Worm (Caenorhabditis elegans): Measurements from ENCODE around the gene F53C3.3.

Gene F53C3.3

ce11 chrII:3935990-3936389 lies 33.3 kb downstream of the F53C3.3 start (continued):
- peak; percentile 82 for TF ChIP-seq efl-1 (GFP tag; optimal IDR thresholded peaks at IDR 0.05)
- TF ChIP-seq sdz-38 (tag; optimal IDR thresholded peaks at IDR 0.05): no peak
- no peak for TF ChIP-seq sptf-2 (GFP tag; optimal IDR thresholded peaks at IDR 0.05)
- no peak for TF ChIP-seq ztf-22 (GFP tag; optimal IDR thresholded peaks at IDR 0.05)
- TF ChIP-seq mel-28 (tag; optimal IDR thresholded peaks at IDR 0.05; ENCODE audit: borderline replicate concordance): no peak
- TF ChIP-seq hmg-1.2 (GFP tag; IDR thresholded peaks at IDR 0.05): no peak
- TF ChIP-seq lsl-1 (GFP tag; optimal IDR thresholded peaks at IDR 0.05): peak; percentile 46
- TF ChIP-seq ceh-100 (GFP tag; IDR thresholded peaks at IDR 0.05): no peak
- no peak for TF ChIP-seq B0019.2 (GFP tag; conservative IDR thresholded peaks at IDR 0.05)
- TF ChIP-seq hsf-1 (GFP tag; IDR thresholded peaks at IDR 0.05): peak; percentile 69; the same call in 1 of the 2 replicates
- no peak for TF ChIP-seq mxl-1 (tag; optimal IDR thresholded peaks at IDR 0.05)
- TF ChIP-seq lin-35 (GFP tag; optimal IDR thresholded peaks at IDR 0.05): no peak
- no peak for TF ChIP-seq gei-17 (GFP tag; optimal IDR thresholded peaks at IDR 0.05)

- TF ChIP-seq efl-1 (GFP tag; optimal IDR thresholded peaks at IDR 0.05) (no peak), ceh-40 (GFP tag; IDR thresholded peaks at IDR 0.05) (no peak), snpc-1.1 (tag; optimal IDR thresholded peaks at IDR 0.05; ENCODE audit: insufficient read depth) (no peak), dpl-1 (GFP tag; optimal IDR thresholded peaks at IDR 0.05) (no peak), F57C9.4 (tag; optimal IDR thresholded peaks at IDR 0.05) (no peak), sptf-2 (GFP tag; optimal IDR thresholded peaks at IDR 0.05) (no peak), Y56A3A.18 (GFP tag; IDR thresholded peaks at IDR 0.05) (no peak), Y95B8A.8 (GFP tag; IDR thresholded peaks at IDR 0.05) (no peak), mel-28 (tag; optimal IDR thresholded peaks at IDR 0.05; ENCODE audit: borderline replicate concordance) (no peak), F22D6.2 (tag; optimal IDR thresholded peaks at IDR 0.05) (no peak), dox-1 (GFP tag; IDR thresholded peaks at IDR 0.05) (no peak), dpff-1 (tag; optimal IDR thresholded peaks at IDR 0.05) (no peak), somi-1 (GFP tag; optimal IDR thresholded peaks at IDR 0.05) (no peak), rec-8 (tag; optimal IDR thresholded peaks at IDR 0.05) (no peak), F33H1.4 (GFP tag; IDR thresholded peaks at IDR 0.05) (no peak), nhr-27 (tag; optimal IDR thresholded peaks at IDR 0.05) (no peak), fkh-3 (tag; optimal IDR thresholded peaks at IDR 0.05) (no peak), ceh-91 (GFP tag; IDR thresholded peaks at IDR 0.05) (no peak)
These were observed 44.7 kb downstream of the F53C3.3 start for ce11 chrII:3947404-3947803.

- TF ChIP-seq rcor-1 (GFP tag; IDR thresholded peaks at IDR 0.05) (no peak), ceh-27 (GFP tag; optimal IDR thresholded peaks at IDR 0.05) (no peak)
These were observed 45.9 kb downstream of the F53C3.3 start for ce11 chrII:3948507-3948906.

- TF ChIP-seq bed-2 (GFP tag; IDR thresholded peaks at IDR 0.05) (no peak), F10E7.11 (tag; optimal IDR thresholded peaks at IDR 0.05) (no peak), nfyb-1 (GFP tag; IDR thresholded peaks at IDR 0.05) (no peak), Y53F4B.3 (GFP tag; IDR thresholded peaks at IDR 0.05) (no peak), ceh-91 (GFP tag; IDR thresholded peaks at IDR 0.05) (no peak), F22D6.2 (tag; optimal IDR thresholded peaks at IDR 0.05) (no peak), K11D2.4 (GFP tag; IDR thresholded peaks at IDR 0.05) (no peak)
These were observed 47.4 kb downstream of the F53C3.3 start, which contains the start of gene sea-2 for ce11 chrII:3950077-3950476. TSS of gene sea-2 (plus strand) at chrII:3950377.
